Fruit fly (Drosophila melanogaster) whole organism, adult: ENCODE measurements around the gene asun.

Experiments
- CG14711 ChIP-seq: fragments of 200-800 bp; sonication (Bioruptor generic); optimal IDR thresholded peaks from 2 replicates; lab custom pipeline; 2018; ENCODE audit warnings: missing biosample characterization, mild to moderate bottlenecking, missing genetic modification characterization, moderate library complexity
- CG7045 ChIP-seq: fragments of 200-800 bp; sonication (Bioruptor generic); optimal IDR thresholded peaks from 2 replicates; lab custom pipeline; 2017; ENCODE audit warnings: missing biosample characterization, mild to moderate bottlenecking, missing genetic modification characterization
- CG7101 ChIP-seq: fragments of 200-800 bp; sonication (Bioruptor generic); optimal IDR thresholded peaks from 2 replicates; lab custom pipeline; 2018; ENCODE audit warnings: missing biosample characterization, mild to moderate bottlenecking, missing genetic modification characterization, moderate library complexity
- Crg-1 ChIP-seq: fragments of 200-800 bp; sonication (Bioruptor generic); optimal IDR thresholded peaks from 2 replicates; lab custom pipeline; 2016; ENCODE audit warnings: missing biosample characterization, missing genetic modification characterization
- Mnt ChIP-seq: fragments of 200-800 bp; sonication (Bioruptor generic); optimal IDR thresholded peaks from 2 replicates; lab custom pipeline; 2016; ENCODE audit warnings: missing biosample characterization, mild to moderate bottlenecking, missing genetic modification characterization
- bab1 ChIP-seq: fragments of 200-800 bp; sonication (Bioruptor generic); optimal IDR thresholded peaks from 3 replicates; lab custom pipeline; 2019; ENCODE audit warnings: missing biosample characterization, mild to moderate bottlenecking, missing genetic modification characterization, moderate library complexity
- cnc ChIP-seq, 2 experiments: fragments of >200 bp; optimal IDR thresholded peaks; 2 replicates each; lab custom pipeline; 2017
- kay ChIP-seq: fragments of 200-800 bp; sonication (Bioruptor generic); peaks from one replicate; lab custom pipeline; 2016; ENCODE audit warnings: missing biosample characterization, missing genetic modification characterization, borderline replicate concordance
- ovo ChIP-seq: fragments of 200-800 bp; sonication (Bioruptor generic); optimal IDR thresholded peaks from 2 replicates; lab custom pipeline; 2016; ENCODE audit warnings: missing biosample characterization, missing genetic modification characterization
- pad ChIP-seq: fragments of 200-800 bp; sonication (Bioruptor generic); optimal IDR thresholded peaks from 3 replicates; lab custom pipeline; 2017; ENCODE audit warnings: missing biosample characterization, missing genetic modification characterization, mild to moderate bottlenecking, moderate library complexity, missing genetic modification reagents

dm6 chr3R:16287171-16287570, 23.1 kb downstream of the asun start:
- TF ChIP-seq pad, result no peak
- TF ChIP-seq cnc (optimal IDR thresholded peaks at IDR 0.05; lab: Kevin White, UChicago), result no peak
- TF ChIP-seq kay, result no peak
- TF ChIP-seq bab1, result no peak
- no peak for TF ChIP-seq Mnt (GFP tag; lab: Kevin White, UChicago)
- TF ChIP-seq CG14711 (tag; lab: Kevin White, UChicago), result no peak
- no peak for TF ChIP-seq CG7045 (GFP tag; lab: Kevin White, UChicago)
- no peak for TF ChIP-seq Crg-1 (GFP tag; lab: Kevin White, UChicago)
- no peak for TF ChIP-seq ovo (GFP tag; lab: Kevin White, UChicago)
- TF ChIP-seq CG7101 (tag; lab: Kevin White, UChicago), result no peak
